Worm (Caenorhabditis elegans) whole organism, midembryonic: ENCODE results near the gene nas-12.
"Not testable (repeated sequence)": the region's sequence is repeated elsewhere in the genome, so short reads cannot be mapped to it uniquely, and the experiment has no call there.

Experiments used
- flt-1 ChIP-seq: fragments of 200-800 bp; sonication (Bioruptor generic); IDR thresholded peaks from 2 replicates; pipeline ENCODE4 v1.3.6; 2022; ENCODE audit warnings: missing genetic modification characterization, missing compliant biosample characterization
- ztf-23 ChIP-seq: fragments of 200-800 bp; sonication (Bioruptor generic); IDR thresholded peaks from 2 replicates; pipeline ENCODE4 v1.3.6; 2022; ENCODE audit warnings: missing genetic modification reagents, missing genetic modification characterization, missing compliant biosample characterization

DNA sequence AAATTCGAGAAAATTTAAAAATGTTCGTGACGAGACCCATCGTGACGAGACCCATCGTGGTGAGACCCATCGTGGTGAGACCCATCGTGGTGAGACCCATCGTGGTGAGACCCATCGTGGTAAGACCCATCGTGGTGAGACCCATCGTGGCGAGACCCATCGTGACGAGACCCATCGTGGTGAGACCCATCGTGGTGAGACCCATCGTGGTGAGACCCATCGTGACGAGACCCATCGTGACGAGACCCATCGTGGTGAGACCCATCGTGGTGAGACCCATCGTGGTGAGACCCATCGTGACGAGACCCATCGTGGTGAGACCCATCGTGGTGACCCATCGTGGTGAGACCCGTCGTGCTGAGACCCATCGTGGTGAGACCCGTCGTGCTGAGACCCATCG is 39.1 kb downstream of the nas-12 start:
- TF ChIP-seq ztf-23, flt-1 (GFP tag; lab: Robert Waterston, UW): not testable (repeated sequence)
